Worm (Caenorhabditis elegans): ENCODE data around the gene F18E2.15.

F18E2.15 gene

ce11 chrV:12736166-12736753, 24.6 kb downstream of the F18E2.15 start, which contains the start of gene cky-1:
cky-1 (plus strand) TSS chrV:12736703.
- TF ChIP-seq pes-1 (GFP tag; IDR thresholded peaks at IDR 0.05) (no peak), aly-1 (tag; optimal IDR thresholded peaks at IDR 0.05) (no peak), ceh-13 (GFP tag; optimal IDR thresholded peaks at IDR 0.05) (no peak), scrt-1 (GFP tag; IDR thresholded peaks at IDR 0.05) (no peak), B0310.2 (tag; optimal IDR thresholded peaks at IDR 0.05) (no peak), hnd-1 (tag; optimal IDR thresholded peaks at IDR 0.05) (no peak), hmg-4 (GFP tag; optimal IDR thresholded peaks at IDR 0.05) (no peak)

- TF ChIP-seq hmbx-1 (tag; optimal IDR thresholded peaks at IDR 0.05) (no peak), F13C5.2 (tag; optimal IDR thresholded peaks at IDR 0.05) (no peak), B0310.2 (tag; optimal IDR thresholded peaks at IDR 0.05) (no peak), ama-1 (optimal IDR thresholded peaks at IDR 0.05) (no peak), aly-1 (tag; optimal IDR thresholded peaks at IDR 0.05) (no peak), tbx-11 (GFP tag; IDR thresholded peaks at IDR 0.05) (no peak), ets-7 (tag; optimal IDR thresholded peaks at IDR 0.05) (no peak), tra-4 (tag; optimal IDR thresholded peaks at IDR 0.05) (no peak), scrt-1 (GFP tag; IDR thresholded peaks at IDR 0.05) (no peak), ceh-13 (GFP tag; optimal IDR thresholded peaks at IDR 0.05) (no peak), ceh-36 (tag; optimal IDR thresholded peaks at IDR 0.05) (no peak), flt-1 (GFP tag; IDR thresholded peaks at IDR 0.05) (no peak), pes-1 (GFP tag; IDR thresholded peaks at IDR 0.05) (no peak), tbx-37 (GFP tag; conservative IDR thresholded peaks at IDR 0.05) (no peak), sea-1 (GFP tag; conservative IDR thresholded peaks at IDR 0.05) (no peak), hnd-1 (tag; optimal IDR thresholded peaks at IDR 0.05) (no peak)
Measured at ce11 chrV:12733465-12734248, 27.2 kb downstream of the F18E2.15 start, which contains the start of the genes dhs-21 and xbx-9. dhs-21 (minus strand) TSS chrV:12733645. xbx-9 (plus strand) TSS chrV:12734198.

ce11 chrV:12732734-12733133, 28.1 kb downstream of the F18E2.15 start:
- TF ChIP-seq flt-1 (GFP tag; IDR thresholded peaks at IDR 0.05), result no peak
- TF ChIP-seq hmg-4 (GFP tag; optimal IDR thresholded peaks at IDR 0.05), result no peak
- no peak for TF ChIP-seq sea-1 (GFP tag; conservative IDR thresholded peaks at IDR 0.05)
- TF ChIP-seq F13C5.2 (tag; optimal IDR thresholded peaks at IDR 0.05), result no peak
- TF ChIP-seq aly-1 (tag; optimal IDR thresholded peaks at IDR 0.05), result no peak
- no peak for TF ChIP-seq ceh-13 (GFP tag; optimal IDR thresholded peaks at IDR 0.05)
- no peak for TF ChIP-seq tbx-11 (GFP tag; IDR thresholded peaks at IDR 0.05)
- no peak for TF ChIP-seq ets-7 (tag; optimal IDR thresholded peaks at IDR 0.05)
- no peak for TF ChIP-seq ceh-36 (tag; optimal IDR thresholded peaks at IDR 0.05)
- no peak for TF ChIP-seq tra-4 (tag; optimal IDR thresholded peaks at IDR 0.05)
- TF ChIP-seq hnd-1 (tag; optimal IDR thresholded peaks at IDR 0.05), result no peak
- no peak for TF ChIP-seq hmbx-1 (tag; optimal IDR thresholded peaks at IDR 0.05)

- no peak for TF ChIP-seq hmbx-1 (tag; optimal IDR thresholded peaks at IDR 0.05)
- TF ChIP-seq aly-1 (tag; optimal IDR thresholded peaks at IDR 0.05), result no peak
- no peak for TF ChIP-seq ama-1 (optimal IDR thresholded peaks at IDR 0.05)
- no peak for TF ChIP-seq hnd-1 (tag; optimal IDR thresholded peaks at IDR 0.05)
- no peak for TF ChIP-seq sea-1 (GFP tag; conservative IDR thresholded peaks at IDR 0.05)
- TF ChIP-seq tra-4 (tag; optimal IDR thresholded peaks at IDR 0.05), result no peak
- TF ChIP-seq B0310.2 (tag; optimal IDR thresholded peaks at IDR 0.05), result no peak
- no peak for TF ChIP-seq ets-7 (tag; optimal IDR thresholded peaks at IDR 0.05)
- TF ChIP-seq ceh-13 (GFP tag; optimal IDR thresholded peaks at IDR 0.05), result no peak
Measured at ce11 chrV:12729220-12729619, 31.6 kb downstream of the F18E2.15 start, which contains the start of gene R11D1.10. R11D1.10 (plus strand) TSS chrV:12729520.

- TF ChIP-seq ceh-13 (GFP tag; optimal IDR thresholded peaks at IDR 0.05), result no peak
- peak; percentile 33 for TF ChIP-seq F13C5.2 (tag; optimal IDR thresholded peaks at IDR 0.05)
Measured at ce11 chrV:12728062-12728665, 32.6 kb downstream of the F18E2.15 start, which contains the start of the genes rpl-28 and mrpl-49. rpl-28 (minus strand) TSS chrV:12728112. mrpl-49 (plus strand) TSS chrV:12728631.

ce11 chrV:12727104-12727637, 33.6 kb downstream of the F18E2.15 start, which contains the start of gene R11D1.13:
R11D1.13 (plus strand) TSS chrV:12727154.
- TF ChIP-seq sea-1 (GFP tag; conservative IDR thresholded peaks at IDR 0.05) (no peak), aly-1 (tag; optimal IDR thresholded peaks at IDR 0.05) (no peak), B0310.2 (tag; optimal IDR thresholded peaks at IDR 0.05) (no peak), hnd-1 (tag; optimal IDR thresholded peaks at IDR 0.05) (no peak), tbx-37 (GFP tag; conservative IDR thresholded peaks at IDR 0.05) (no peak), tra-4 (tag; optimal IDR thresholded peaks at IDR 0.05) (no peak), F13C5.2 (tag; optimal IDR thresholded peaks at IDR 0.05) (no peak), ama-1 (optimal IDR thresholded peaks at IDR 0.05) (no peak), flt-1 (GFP tag; IDR thresholded peaks at IDR 0.05) (no peak)

- TF ChIP-seq ets-7 (tag; optimal IDR thresholded peaks at IDR 0.05) (no peak), hnd-1 (tag; optimal IDR thresholded peaks at IDR 0.05) (no peak)
Measured at ce11 chrV:12725893-12726292, 34.9 kb downstream of the F18E2.15 start, which contains the start of gene R11D1.12. R11D1.12 (minus strand) TSS chrV:12725993.

Data from whole organism, early embryonic.